Fruit fly (Drosophila melanogaster) whole organism, pupa: Measurements from ENCODE around the gene Tti1.

ENCODE experiments used
- CG10348 ChIP-seq: fragments of 200-800 bp; sonication (Bioruptor generic); IDR thresholded peaks from 2 replicates; pipeline ENCODE4 v1.3.6; 2022; ENCODE audit warnings: missing biosample characterization, missing genetic modification characterization
- CG12605 ChIP-seq: fragments of 200-800 bp; sonication (Bioruptor generic); IDR thresholded peaks from 2 replicates; pipeline ENCODE4 v1.3.6; 2022; ENCODE audit warnings: missing biosample characterization, missing genetic modification characterization
- CG13204 ChIP-seq: fragments of 200-800 bp; sonication (Bioruptor generic); optimal IDR thresholded peaks from 2 replicates; lab custom pipeline; 2018; ENCODE audit warnings: missing biosample characterization, mild to moderate bottlenecking, missing genetic modification characterization, moderate library complexity
- CG14655 ChIP-seq: fragments of 200-800 bp; sonication (Bioruptor generic); optimal IDR thresholded peaks from 3 replicates; lab custom pipeline; 2017; ENCODE audit warnings: mild to moderate bottlenecking, missing biosample characterization, missing genetic modification reagents, missing genetic modification characterization
- CG15710 ChIP-seq: fragments of 200-800 bp; sonication (Bioruptor generic); optimal IDR thresholded peaks from 2 replicates; lab custom pipeline; 2018; ENCODE audit warnings: missing biosample characterization, mild to moderate bottlenecking, missing genetic modification characterization, moderate library complexity
- CG17806 ChIP-seq: fragments of 200-800 bp; sonication (Bioruptor generic); optimal IDR thresholded peaks from 2 replicates; lab custom pipeline; 2018; ENCODE audit warnings: missing biosample characterization, mild to moderate bottlenecking, missing genetic modification characterization, moderate library complexity
- CG32121 ChIP-seq: fragments of 200-800 bp; sonication (Bioruptor generic); IDR thresholded peaks from 2 replicates; pipeline ENCODE4 v1.3.6; 2022; ENCODE audit warnings: missing biosample characterization, missing genetic modification characterization
- CG34367 ChIP-seq: fragments of 200-800 bp; sonication (Bioruptor generic); optimal IDR thresholded peaks from 2 replicates; lab custom pipeline; 2018; ENCODE audit warnings: missing biosample characterization, mild to moderate bottlenecking, missing genetic modification characterization
- CG4496 ChIP-seq: fragments of 200-800 bp; sonication (Bioruptor generic); IDR thresholded peaks from 3 replicates; pipeline ENCODE4 v1.3.6; 2022; ENCODE audit warnings: missing biosample characterization, missing genetic modification characterization
- CG8159 ChIP-seq: fragments of 200-800 bp; sonication (Bioruptor generic); optimal IDR thresholded peaks from 3 replicates; lab custom pipeline; 2018; ENCODE audit warnings: missing biosample characterization, mild to moderate bottlenecking, missing genetic modification characterization, moderate library complexity
- CG8301 ChIP-seq: fragments of 200-800 bp; sonication (Bioruptor generic); optimal IDR thresholded peaks from 2 replicates; lab custom pipeline; 2018; ENCODE audit warnings: missing biosample characterization, mild to moderate bottlenecking, missing genetic modification characterization
- CG9948 ChIP-seq: fragments of 200-800 bp; sonication (Bioruptor generic); optimal IDR thresholded peaks from 2 replicates; lab custom pipeline; 2018; ENCODE audit warnings: missing biosample characterization, mild to moderate bottlenecking, missing genetic modification characterization, moderate library complexity
- D1 ChIP-seq: fragments of 200-800 bp; sonication (Bioruptor generic); optimal IDR thresholded peaks from 2 replicates; lab custom pipeline; 2018; ENCODE audit warnings: missing biosample characterization, mild to moderate bottlenecking, missing genetic modification characterization, moderate library complexity
- EcR ChIP-seq: fragments of 200-800 bp; sonication (Bioruptor generic); optimal IDR thresholded peaks from 3 replicates; lab custom pipeline; 2019; ENCODE audit warnings: missing biosample characterization, missing genetic modification characterization, mild to moderate bottlenecking, moderate library complexity, missing genetic modification reagents
- Ets98B ChIP-seq: fragments of 200-800 bp; sonication (Bioruptor generic); IDR thresholded peaks from 2 replicates; pipeline ENCODE4 v1.3.6; 2022; ENCODE audit warnings: missing biosample characterization, missing genetic modification characterization
- Pif1A ChIP-seq: fragments of 200-800 bp; sonication (Bioruptor generic); optimal IDR thresholded peaks from 3 replicates; lab custom pipeline; 2016; ENCODE audit warnings: missing biosample characterization, missing genetic modification characterization
- Pif1B ChIP-seq: fragments of 200-800 bp; sonication (Bioruptor generic); optimal IDR thresholded peaks from 3 replicates; lab custom pipeline; 2016; ENCODE audit warnings: missing biosample characterization, missing genetic modification characterization
- Snoo ChIP-seq: fragments of 200-800 bp; sonication (Bioruptor generic); optimal IDR thresholded peaks from 3 replicates; lab custom pipeline; 2017; ENCODE audit warnings: missing biosample characterization, mild to moderate bottlenecking, missing genetic modification characterization, inconsistent platforms
- fd96Ca ChIP-seq: fragments of 200-800 bp; sonication (Bioruptor generic); IDR thresholded peaks from 3 replicates; pipeline ENCODE4 v1.3.6; 2022; ENCODE audit warnings: missing biosample characterization, missing genetic modification characterization
- gl ChIP-seq: fragments of 200-800 bp; sonication (Bioruptor generic); optimal IDR thresholded peaks from 2 replicates; lab custom pipeline; 2018; ENCODE audit warnings: missing biosample characterization, mild to moderate bottlenecking, missing genetic modification characterization
- rn ChIP-seq: fragments of 200-800 bp; sonication (Bioruptor generic); IDR thresholded peaks from 2 replicates; pipeline ENCODE4 v1.3.6; 2022; ENCODE audit warnings: missing biosample characterization, missing genetic modification characterization

Tti1 gene

dm6 chr3R:9754487-9754886 lies at the start of gene Tti1:
Gene Tti1, minus strand, starts transcription at chr3R:9754686.
- no peak for TF ChIP-seq gl (tag; lab: Kevin White, UChicago)
- TF ChIP-seq Pif1A = no peak
- no peak for TF ChIP-seq CG13204 (GFP tag; lab: Kevin White, UChicago)

- TF ChIP-seq fd96Ca (GFP tag; lab: Robert Waterston, UW) = peak; percentile 31; the same call in 2 of the 3 replicates
- no peak for TF ChIP-seq Pif1B
- TF ChIP-seq CG15710 (tag; lab: Kevin White, UChicago) = peak; percentile 65
- TF ChIP-seq EcR (GFP tag; lab: Kevin White, UChicago) = peak; percentile 16
- peak; percentile 63 for TF ChIP-seq CG32121
- no peak for TF ChIP-seq CG12605
- peak; percentile 47 for TF ChIP-seq CG17806 (tag; lab: Kevin White, UChicago)
- no peak for TF ChIP-seq CG10348 (GFP tag; lab: Robert Waterston, UW)
- TF ChIP-seq CG14655 (GFP tag; lab: Kevin White, UChicago) = no peak
- peak; percentile 32 for TF ChIP-seq CG9948 (tag; lab: Kevin White, UChicago)
- peak; percentile 41 for TF ChIP-seq Snoo (tag; lab: Kevin White, UChicago)
- TF ChIP-seq CG34367 (tag; lab: Kevin White, UChicago) = peak; percentile 9
Observed at dm6 chr3R:9800644-9801330, 46.3 kb upstream of the Tti1 start, which contains the start of the genes CG9467 and CG8526. Gene CG9467, minus strand, starts transcription at chr3R:9801026. Gene CG8526, plus strand, starts transcription at chr3R:9801280.

dm6 chr3R:9793018-9793417 lies 38.5 kb upstream of the Tti1 start, which contains the start of gene CG8516:
Gene CG8516, plus strand, starts transcription at chr3R:9793295.
- TF ChIP-seq CG32121 (peak; percentile 53; the same call in 1 of the 2 replicates), fd96Ca (GFP tag; lab: Robert Waterston, UW) (no peak), CG8301 (tag; lab: Kevin White, UChicago) (peak; percentile 25), CG17806 (tag; lab: Kevin White, UChicago) (peak; percentile 34), CG34367 (tag; lab: Kevin White, UChicago) (no peak), CG15710 (tag; lab: Kevin White, UChicago) (peak; percentile 16), CG10348 (GFP tag; lab: Robert Waterston, UW) (no peak), CG12605 (no peak), rn (GFP tag; lab: Robert Waterston, UW) (no peak), CG13204 (GFP tag; lab: Kevin White, UChicago) (no peak), CG9948 (tag; lab: Kevin White, UChicago) (no peak), D1 (tag; lab: Kevin White, UChicago) (no peak), gl (tag; lab: Kevin White, UChicago) (no peak), EcR (GFP tag; lab: Kevin White, UChicago) (peak; percentile 11), Pif1A (no peak), Snoo (tag; lab: Kevin White, UChicago) (no peak), Pif1B (no peak), CG8159 (tag; lab: Kevin White, UChicago) (peak; percentile 35), CG4496 (GFP tag; lab: Robert Waterston, UW) (no peak), Ets98B (peak; percentile 20; the same call in 1 of the 2 replicates), CG14655 (GFP tag; lab: Kevin White, UChicago) (no peak)
- TF ChIP-seq, all 21 proteins: peak for 7

- TF ChIP-seq CG14655 (GFP tag; lab: Kevin White, UChicago) (no peak), Pif1B (no peak), CG8301 (tag; lab: Kevin White, UChicago) (peak; percentile 28), Pif1A (no peak), EcR (GFP tag; lab: Kevin White, UChicago) (peak; percentile 91), gl (tag; lab: Kevin White, UChicago) (no peak), CG32121 (no peak), CG12605 (no peak), CG8159 (tag; lab: Kevin White, UChicago) (peak; percentile 61), CG4496 (GFP tag; lab: Robert Waterston, UW) (no peak), CG17806 (tag; lab: Kevin White, UChicago) (peak; percentile 11), CG34367 (tag; lab: Kevin White, UChicago) (peak; percentile 6), Ets98B (no peak), D1 (tag; lab: Kevin White, UChicago) (no peak), CG13204 (GFP tag; lab: Kevin White, UChicago) (no peak), CG9948 (tag; lab: Kevin White, UChicago) (peak; percentile 29), fd96Ca (GFP tag; lab: Robert Waterston, UW) (no peak), rn (GFP tag; lab: Robert Waterston, UW) (no peak), CG15710 (tag; lab: Kevin White, UChicago) (peak; percentile 52), Snoo (tag; lab: Kevin White, UChicago) (peak; percentile 25), CG10348 (GFP tag; lab: Robert Waterston, UW) (no peak)
Observed at dm6 chr3R:9791177-9791806, 36.8 kb upstream of the Tti1 start, which contains the start of the genes CG12945 and CG8507. Gene CG12945, minus strand, starts transcription at chr3R:9791221. Gene CG8507, plus strand, starts transcription at chr3R:9791483.

dm6 chr3R:9784341-9785062 lies 30.0 kb upstream of the Tti1 start, which contains the start of the genes MtnA and CG8500:
Gene MtnA, minus strand, starts transcription at chr3R:9784370.
Gene CG8500, plus strand, starts transcription at chr3R:9784653.
- TF ChIP-seq CG4496 (GFP tag; lab: Robert Waterston, UW) = peak; percentile 64; the same call in 2 of the 3 replicates
- no peak for TF ChIP-seq Pif1B
- TF ChIP-seq rn (GFP tag; lab: Robert Waterston, UW) = no peak
- TF ChIP-seq CG8159 (tag; lab: Kevin White, UChicago) = no peak
- TF ChIP-seq Snoo (tag; lab: Kevin White, UChicago) = no peak
- TF ChIP-seq EcR (GFP tag; lab: Kevin White, UChicago) = no peak
- TF ChIP-seq Ets98B = peak; percentile 11; the same call in 1 of the 2 replicates
